Worm (Caenorhabditis elegans) whole organism, L1 larva: ENCODE results near the gene C07G2.5.
A peak's percentile ranks its signal among the peaks of the same experiment; 100 is the strongest.

Source experiments
- C04F5.9 ChIP-seq: sonication (generic microtip); optimal IDR thresholded peaks from 2 replicates; lab custom pipeline; 2016; ENCODE audit warnings: missing genetic modification characterization, missing compliant biosample characterization
- F16B12.6 ChIP-seq: fragments of 150-350 bp; optimal IDR thresholded peaks from 2 replicates; lab custom pipeline; 2014; ENCODE audit warnings: missing biosample characterization, missing genetic modification characterization
- aly-2 ChIP-seq: fragments of 150-350 bp; optimal IDR thresholded peaks from 2 replicates; lab custom pipeline; 2014; ENCODE audit warnings: missing biosample characterization, missing genetic modification characterization
- blmp-1 ChIP-seq: fragments of 150-350 bp; optimal IDR thresholded peaks from 2 replicates; lab custom pipeline; 2014; ENCODE audit warnings: missing biosample characterization, missing genetic modification characterization
- ceh-63 ChIP-seq: fragments of 200-800 bp; sonication (Bioruptor generic); optimal IDR thresholded peaks from 2 replicates; lab custom pipeline; 2018; ENCODE audit warnings: mild to moderate bottlenecking, missing genetic modification characterization, missing compliant biosample characterization
- ceh-82 ChIP-seq, 3 experiments: fragments of 150-350 bp in 1 of 3; sonication (generic microtip) in 2 of 3; optimal IDR thresholded peaks; 2 replicates each; lab custom pipeline; 2014 to 2017; ENCODE audit warnings: missing biosample characterization in 3 of 3, missing genetic modification characterization in 3 of 3
- ces-1 ChIP-seq: fragments of 150-350 bp; optimal IDR thresholded peaks from 2 replicates; lab custom pipeline; 2014; ENCODE audit warnings: missing biosample characterization, missing genetic modification reagents, missing genetic modification characterization
- dsc-1 ChIP-seq: sonication (generic microtip); optimal IDR thresholded peaks from 2 replicates; lab custom pipeline; 2016; ENCODE audit warnings: mild to moderate bottlenecking, missing genetic modification characterization, missing compliant biosample characterization
- efl-1 ChIP-seq, 4 experiments: fragments of 150-350 bp; optimal IDR thresholded peaks in 3 of 4; peaks in 1 of 4; 1 replicate in 1 of 4; 2 replicates in 3 of 4; lab custom pipeline; 2014; ENCODE audit warnings: missing biosample characterization in 2 of 4, missing genetic modification characterization in 2 of 4, missing genetic modification reagents in 2 of 4
- efl-3 ChIP-seq: fragments of 200-800 bp; sonication (Bioruptor generic); optimal IDR thresholded peaks from 2 replicates; lab custom pipeline; 2018; ENCODE audit warnings: mild to moderate bottlenecking, missing genetic modification characterization, missing compliant biosample characterization
- elt-2 ChIP-seq: sonication (generic microtip); optimal IDR thresholded peaks from 2 replicates; lab custom pipeline; 2016; ENCODE audit warnings: missing genetic modification characterization, mild to moderate bottlenecking, inconsistent platforms, missing compliant biosample characterization, missing genetic modification reagents
- fkh-4 ChIP-seq: sonication (generic microtip); optimal IDR thresholded peaks from 2 replicates; lab custom pipeline; 2016; ENCODE audit warnings: missing compliant biosample characterization, missing genetic modification characterization, borderline replicate concordance
- fkh-8 ChIP-seq: sonication (generic microtip); optimal IDR thresholded peaks from 2 replicates; lab custom pipeline; 2016; ENCODE audit warnings: mild to moderate bottlenecking, missing genetic modification characterization, missing compliant biosample characterization
- hlh-17 ChIP-seq: fragments of 200-800 bp; sonication (Bioruptor generic); optimal IDR thresholded peaks from 2 replicates; lab custom pipeline; 2018; ENCODE audit warnings: missing genetic modification characterization, mild to moderate bottlenecking, missing compliant biosample characterization, moderate library complexity, borderline replicate concordance
- hpl-2 ChIP-seq: fragments of 150-350 bp; optimal IDR thresholded peaks from 2 replicates; lab custom pipeline; 2014; ENCODE audit warnings: missing biosample characterization, missing genetic modification reagents, missing genetic modification characterization
- irx-1 ChIP-seq: sonication (generic microtip); optimal IDR thresholded peaks from 2 replicates; lab custom pipeline; 2016; ENCODE audit warnings: missing genetic modification characterization, missing compliant biosample characterization
- isw-1 ChIP-seq: fragments of 200-800 bp; sonication (Bioruptor generic); IDR thresholded peaks from 2 replicates; pipeline ENCODE4 v1.3.6; 2022; ENCODE audit warnings: missing genetic modification characterization, missing compliant biosample characterization
- jun-1 ChIP-seq: fragments of 150-350 bp; optimal IDR thresholded peaks from 2 replicates; lab custom pipeline; 2014; ENCODE audit warnings: missing biosample characterization, missing genetic modification reagents, missing genetic modification characterization
- lin-13 ChIP-seq: fragments of 150-350 bp; optimal IDR thresholded peaks from 2 replicates; lab custom pipeline; 2014; ENCODE audit warnings: missing biosample characterization, missing genetic modification reagents, missing genetic modification characterization
- lin-14 ChIP-seq: fragments of 200-800 bp; sonication (Bioruptor generic); optimal IDR thresholded peaks from 2 replicates; lab custom pipeline; 2018; ENCODE audit warnings: mild to moderate bottlenecking, missing genetic modification characterization, moderate library complexity, missing compliant biosample characterization
- lsy-2 ChIP-seq, 2 experiments: fragments of 150-350 bp; optimal IDR thresholded peaks; 2 replicates each; lab custom pipeline; 2014; ENCODE audit warnings: missing biosample characterization in 2 of 2, missing genetic modification characterization in 2 of 2
- mep-1 ChIP-seq: fragments of 150-350 bp; optimal IDR thresholded peaks from 2 replicates; lab custom pipeline; 2014; ENCODE audit warnings: missing biosample characterization, missing genetic modification characterization
- nhr-11 ChIP-seq: fragments of 150-350 bp; optimal IDR thresholded peaks from 2 replicates; lab custom pipeline; 2014; ENCODE audit warnings: missing biosample characterization, missing genetic modification characterization
- nhr-20 ChIP-seq: sonication (generic microtip); optimal IDR thresholded peaks from 2 replicates; lab custom pipeline; 2016; ENCODE audit warnings: mild to moderate bottlenecking, missing genetic modification characterization, missing compliant biosample characterization
- nhr-28 ChIP-seq: fragments of 150-350 bp; optimal IDR thresholded peaks from 2 replicates; lab custom pipeline; 2014; ENCODE audit warnings: missing biosample characterization, missing genetic modification characterization
- nhr-85 ChIP-seq: sonication (generic microtip); peaks from one replicate; lab custom pipeline; 2016; ENCODE audit warnings: missing genetic modification characterization, inconsistent platforms, missing compliant biosample characterization
- pqm-1 ChIP-seq: sonication (generic microtip); optimal IDR thresholded peaks from 3 replicates; lab custom pipeline; 2017; ENCODE audit warnings: missing biosample characterization, missing genetic modification characterization
- rnt-1 ChIP-seq: sonication (generic microtip); optimal IDR thresholded peaks from 2 replicates; lab custom pipeline; 2016; ENCODE audit warnings: mild to moderate bottlenecking, missing genetic modification characterization, moderate library complexity, missing compliant biosample characterization
- skn-1 ChIP-seq: fragments of 150-350 bp; optimal IDR thresholded peaks from 2 replicates; lab custom pipeline; 2014; ENCODE audit warnings: missing biosample characterization, missing genetic modification characterization
- tlp-1 ChIP-seq: fragments of 150-350 bp; optimal IDR thresholded peaks from 2 replicates; lab custom pipeline; 2014; ENCODE audit warnings: missing biosample characterization, missing genetic modification characterization
- unc-130 ChIP-seq: fragments of 150-350 bp; optimal IDR thresholded peaks from 2 replicates; lab custom pipeline; 2017; ENCODE audit warnings: missing biosample characterization, missing genetic modification characterization, inconsistent platforms
- unc-30 ChIP-seq: sonication (generic microtip); optimal IDR thresholded peaks from 2 replicates; lab custom pipeline; 2017; ENCODE audit warnings: missing biosample characterization, missing genetic modification characterization
- unc-62 ChIP-seq: fragments of 150-350 bp; optimal IDR thresholded peaks from 2 replicates; lab custom pipeline; 2014; ENCODE audit warnings: missing biosample characterization, missing genetic modification reagents, missing genetic modification characterization
- zip-4 ChIP-seq: fragments of 200-800 bp; sonication (Bioruptor generic); optimal IDR thresholded peaks from 2 replicates; lab custom pipeline; 2018; ENCODE audit warnings: mild to moderate bottlenecking, missing genetic modification characterization, moderate library complexity, missing compliant biosample characterization
- ztf-4 ChIP-seq: fragments of 150-350 bp; optimal IDR thresholded peaks from 2 replicates; lab custom pipeline; 2014; ENCODE audit warnings: missing biosample characterization, missing genetic modification characterization

C07G2.5 gene

DNA sequence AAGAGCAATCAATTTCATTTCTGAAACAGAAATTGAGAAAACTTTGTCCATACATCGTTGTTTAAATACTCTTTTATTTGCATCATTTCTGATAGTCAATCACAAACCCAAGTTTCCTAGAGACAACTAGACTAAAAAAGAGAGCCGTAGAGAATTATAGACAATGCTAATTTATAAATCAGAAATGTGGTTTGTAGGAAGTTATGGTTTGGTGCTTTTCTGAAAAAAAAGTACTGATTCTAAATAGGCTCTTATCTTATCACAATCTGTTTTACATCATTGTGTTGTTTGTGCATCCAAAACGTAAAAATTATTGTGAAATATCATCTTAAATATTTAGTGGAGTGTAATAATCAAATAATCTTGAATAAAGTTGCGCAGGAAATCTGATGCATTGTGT, 41.8 kb upstream of the C07G2.5 start, which contains the start of gene ugt-62 (continued):
- TF ChIP-seq mep-1 (tag; lab: Kevin White, UChicago) (no peak), jun-1 (tag; lab: Kevin White, UChicago) (no peak)

DNA sequence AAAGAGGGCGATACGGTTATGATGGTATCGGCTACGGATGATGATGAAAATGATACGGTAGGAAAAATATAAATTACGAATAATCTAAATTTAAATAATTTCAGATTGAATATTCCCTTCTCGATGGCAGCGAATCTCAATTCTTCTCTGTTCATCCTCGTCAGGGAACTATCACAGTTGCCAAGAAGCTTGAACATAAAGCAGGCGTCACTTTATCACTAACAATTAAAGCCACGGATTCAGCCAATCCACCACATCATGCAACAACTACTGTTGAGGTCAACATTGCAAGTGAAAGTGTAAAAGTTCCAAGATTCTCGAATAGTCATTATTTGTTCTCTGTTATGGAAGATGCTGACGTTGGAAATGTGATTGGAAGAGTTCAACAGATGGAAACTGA, 32.1 kb upstream of the C07G2.5 start:
- TF ChIP-seq nhr-85 (tag; lab: Kevin White, UChicago) (peak; percentile 46), pqm-1 (tag; lab: Kevin White, UChicago) (no peak), efl-1 (optimal IDR thresholded peaks at IDR 0.05; lab: Kevin White, UChicago) (no peak), efl-1 (GFP tag; optimal IDR thresholded peaks at IDR 0.05 in 1 of 2; lab: Kevin White, UChicago) (peak in 1 of 2 experiments; percentile 34)

DNA sequence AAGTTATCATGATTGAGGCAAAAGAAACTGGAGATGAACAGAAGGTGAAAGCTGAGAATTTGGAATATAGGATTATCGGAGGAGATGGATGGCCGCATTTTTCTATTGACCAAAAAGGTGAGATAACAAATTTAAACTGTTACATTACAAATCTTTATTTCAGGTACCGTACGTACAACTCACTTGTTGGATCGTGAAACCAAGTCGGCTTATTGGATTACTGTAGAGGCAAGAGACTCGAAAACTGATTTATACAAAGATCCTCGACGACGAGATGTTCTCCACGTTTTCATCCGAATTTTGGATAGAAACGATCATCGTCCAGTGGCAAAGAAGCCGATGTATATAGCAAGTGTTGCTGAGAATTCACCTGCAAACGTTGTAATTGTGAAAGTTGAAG, 27.2 kb upstream of the C07G2.5 start:
- TF ChIP-seq fkh-8 (tag; lab: Kevin White, UChicago) (no peak), unc-130 (no peak), ceh-63 (no peak), lin-13 (GFP tag; lab: Kevin White, UChicago) (no peak), lsy-2 (tag; optimal IDR thresholded peaks at IDR 0.05; lab: Kevin White, UChicago) (no peak), F16B12.6 (tag; lab: Kevin White, UChicago) (no peak), ces-1 (no peak), isw-1 (GFP tag; lab: Robert Waterston, UW) (no peak)

DNA sequence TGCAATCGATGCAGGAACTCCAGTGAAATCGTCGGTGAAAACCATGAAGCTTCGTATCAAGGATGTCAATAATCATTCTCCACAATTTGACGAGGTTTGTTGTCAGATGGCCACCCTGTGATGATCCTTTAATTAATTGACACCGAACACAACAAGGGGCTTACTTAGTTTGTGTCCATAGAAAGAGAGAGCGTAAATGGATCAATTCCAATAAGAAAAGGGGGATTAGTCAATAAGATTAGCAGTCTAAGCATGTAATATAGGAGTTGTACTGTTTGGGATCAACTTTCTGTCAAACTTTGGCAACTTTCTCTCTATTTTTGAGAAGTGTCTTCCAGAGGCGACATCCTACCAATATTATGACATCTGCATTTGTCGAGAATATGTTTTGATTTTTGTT, 25.2 kb upstream of the C07G2.5 start:
- no peak for TF ChIP-seq nhr-11
- no peak for TF ChIP-seq elt-2 (tag; lab: Kevin White, UChicago)
- TF ChIP-seq lin-13 (GFP tag; lab: Kevin White, UChicago): no peak
- no peak for TF ChIP-seq lsy-2 (tag; optimal IDR thresholded peaks at IDR 0.05; lab: Kevin White, UChicago)
- no peak for TF ChIP-seq jun-1 (tag; lab: Kevin White, UChicago)
- no peak for TF ChIP-seq isw-1 (GFP tag; lab: Robert Waterston, UW)
- no peak for TF ChIP-seq efl-1 (optimal IDR thresholded peaks at IDR 0.05; lab: Kevin White, UChicago)
- no peak for TF ChIP-seq efl-1 (GFP tag; optimal IDR thresholded peaks at IDR 0.05 in 1 of 2; lab: Kevin White, UChicago)
- no peak for TF ChIP-seq unc-30 (tag; lab: Kevin White, UChicago)
- no peak for TF ChIP-seq tlp-1 (tag; lab: Kevin White, UChicago)
- no peak for TF ChIP-seq rnt-1
- TF ChIP-seq hpl-2: no peak
- TF ChIP-seq C04F5.9: no peak
- no peak for TF ChIP-seq zip-4 (GFP tag; lab: Kevin White, UChicago)
- TF ChIP-seq efl-3 (GFP tag; lab: Kevin White, UChicago): no peak
- no peak for TF ChIP-seq unc-62 (GFP tag; lab: Kevin White, UChicago)
- TF ChIP-seq hlh-17 (GFP tag; lab: Kevin White, UChicago): no peak
- TF ChIP-seq nhr-20 (tag; lab: Kevin White, UChicago): no peak
- no peak for TF ChIP-seq skn-1

DNA sequence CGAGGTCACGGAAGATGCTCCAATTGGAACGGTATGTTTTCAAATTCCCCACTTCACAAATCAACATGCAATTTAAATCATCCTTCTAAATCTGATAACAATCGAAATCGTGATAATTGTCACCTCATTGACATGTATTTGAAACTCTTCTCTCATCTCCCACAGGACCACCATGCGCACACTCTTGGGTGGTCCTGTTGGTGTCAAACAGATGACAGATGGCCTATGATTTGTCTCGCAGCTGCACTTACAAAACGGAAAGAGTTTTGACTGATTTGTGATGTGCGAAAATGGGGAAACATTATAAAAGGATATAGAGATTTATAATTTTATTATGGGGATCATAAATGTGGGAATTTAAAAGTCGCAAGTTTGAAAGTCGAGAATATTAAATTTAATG, 24.6 kb upstream of the C07G2.5 start:
- no peak for TF ChIP-seq irx-1 (tag; lab: Kevin White, UChicago)
- TF ChIP-seq lin-14 (GFP tag; lab: Kevin White, UChicago): peak; percentile 27
- TF ChIP-seq, all 84 proteins: peak for 1

DNA sequence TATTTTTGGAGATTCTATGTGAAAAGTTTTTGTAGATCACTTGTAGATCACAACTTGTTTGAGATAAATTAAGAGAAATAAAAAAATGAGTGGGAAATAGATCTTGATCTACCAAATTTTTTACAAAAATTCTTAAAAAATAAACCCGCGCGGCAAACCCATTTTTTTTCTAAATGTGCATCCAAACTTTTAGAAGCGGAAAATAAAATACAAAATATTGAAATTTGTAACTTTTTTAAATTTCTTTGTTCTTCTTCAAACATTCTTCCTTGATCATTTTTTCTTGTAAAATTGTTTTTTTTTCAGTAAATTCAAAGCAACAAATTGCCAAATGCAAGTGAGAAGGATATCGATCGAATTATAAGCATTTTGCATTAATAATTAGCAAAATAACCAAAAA, 21.2 kb upstream of the C07G2.5 start, which contains the start of gene cdh-4:
Gene cdh-4, plus strand, starts transcription at position 301 of the 400 bp plus-strand sequence.
- no peak for TF ChIP-seq nhr-28 (tag; lab: Kevin White, UChicago)

DNA sequence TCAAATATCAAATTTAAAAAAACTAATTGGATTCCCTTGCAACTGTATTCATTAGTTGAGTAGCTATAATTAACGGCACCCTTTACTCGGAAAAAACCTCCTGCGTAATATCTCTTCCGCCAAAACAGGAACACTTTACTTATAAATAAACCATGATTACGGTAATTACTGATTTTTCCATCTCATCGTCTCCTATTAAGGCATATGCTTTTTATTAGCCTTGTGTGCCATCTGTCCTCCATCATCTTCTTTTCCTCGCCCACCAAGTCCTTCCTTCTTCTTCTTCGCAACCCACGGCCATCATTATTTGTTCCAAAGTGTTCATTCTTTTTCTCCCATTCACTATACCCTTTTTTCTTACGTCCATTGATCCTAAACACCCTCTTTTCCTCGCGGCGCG, 20.6 kb upstream of the C07G2.5 start:
- TF ChIP-seq fkh-4 (tag; lab: Kevin White, UChicago) (peak; percentile 75), F16B12.6 (tag; lab: Kevin White, UChicago) (no peak), dsc-1 (peak; percentile 95), aly-2 (tag; lab: Kevin White, UChicago) (no peak), ztf-4 (tag; lab: Kevin White, UChicago) (no peak), ceh-82 (tag; optimal IDR thresholded peaks at IDR 0.05; lab: Kevin White, UChicago) (no peak), blmp-1 (no peak), C04F5.9 (no peak)
- TF ChIP-seq, all 84 proteins: peak for 2
